Fruit fly (Drosophila melanogaster): ENCODE results near the gene Gr93c.

Gene Gr93c

DNA sequence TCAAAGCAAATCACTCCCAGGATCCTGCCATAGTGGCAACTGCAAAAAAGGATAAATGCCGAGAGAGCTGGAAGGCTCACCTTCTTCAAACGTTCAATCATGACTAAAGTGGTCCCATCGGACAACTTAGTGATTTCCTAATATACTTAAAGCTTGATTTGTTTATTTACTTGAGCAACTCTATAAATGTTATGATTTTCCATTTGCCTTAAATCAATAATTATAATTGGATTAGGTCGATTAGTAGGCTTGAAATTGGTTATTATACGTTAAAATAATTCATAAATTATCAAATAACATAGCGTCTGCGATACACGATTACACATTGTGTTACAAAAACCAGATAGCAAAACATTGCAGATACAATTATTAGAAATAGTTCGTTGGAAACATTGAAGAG, at the start of gene Gr93c:
Gene Gr93c (minus strand): TSS at position 101 of the 400 bp plus-strand sequence.
- TF ChIP-seq noc (tag; optimal IDR thresholded peaks at IDR 0.05): no peak

DNA sequence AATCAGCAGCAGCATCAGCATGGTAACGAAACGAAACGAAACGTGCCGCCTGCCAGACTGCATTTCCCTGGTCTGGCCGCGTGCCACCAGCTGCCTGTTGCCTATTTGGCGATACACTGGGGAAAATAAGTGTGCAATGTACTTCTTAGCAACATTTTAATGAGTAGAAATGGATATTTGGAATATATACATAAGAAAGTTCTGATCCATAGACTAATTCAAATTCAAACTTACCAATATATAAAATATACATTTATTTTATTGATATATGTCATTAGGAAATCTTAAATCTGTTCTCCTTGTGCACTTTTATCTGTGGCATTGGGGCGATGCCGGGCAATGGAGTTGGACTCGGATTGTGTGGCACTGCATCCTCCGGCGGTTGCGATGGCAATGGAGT, 48.9 kb upstream of the Gr93c start:
- no peak for TF ChIP-seq noc (tag; optimal IDR thresholded peaks at IDR 0.05)

- TF ChIP-seq noc (tag; optimal IDR thresholded peaks at IDR 0.05): no peak
Observed at dm6 chr3R:21892450-21892849, 47.4 kb upstream of the Gr93c start.

dm6 chr3R:21890739-21891138, 45.7 kb upstream of the Gr93c start:
- TF ChIP-seq noc (tag; optimal IDR thresholded peaks at IDR 0.05): no peak

DNA sequence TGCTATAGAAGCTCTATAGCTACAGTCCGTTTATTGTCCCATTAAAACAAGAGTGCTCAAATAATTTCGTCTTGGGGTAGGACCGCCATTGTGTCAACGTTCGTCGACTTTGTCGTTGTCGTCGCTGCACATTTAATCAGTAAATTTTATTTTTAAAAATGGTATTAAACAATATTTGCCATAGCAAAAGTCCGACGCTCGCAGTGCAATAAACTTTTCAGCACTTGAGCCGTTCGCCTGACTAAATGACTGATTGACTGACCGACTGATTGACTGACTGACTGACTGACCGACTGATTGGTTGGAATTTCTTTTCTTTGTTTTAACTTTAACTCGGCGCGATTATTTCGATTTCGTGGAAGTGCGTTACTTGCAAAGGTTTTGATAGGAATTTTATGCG, 44.9 kb upstream of the Gr93c start:
- TF ChIP-seq noc (tag; optimal IDR thresholded peaks at IDR 0.05): no peak

- TF ChIP-seq noc (tag; optimal IDR thresholded peaks at IDR 0.05): peak; percentile 31
Observed at dm6 chr3R:21888696-21889602, 43.9 kb upstream of the Gr93c start, which contains the start of gene CG43844. TSS of gene CG43844 (plus strand) at chr3R:21889539.

- no peak for TF ChIP-seq noc (tag; optimal IDR thresholded peaks at IDR 0.05)
Observed at dm6 chr3R:21887588-21888007, 42.5 kb upstream of the Gr93c start.

DNA sequence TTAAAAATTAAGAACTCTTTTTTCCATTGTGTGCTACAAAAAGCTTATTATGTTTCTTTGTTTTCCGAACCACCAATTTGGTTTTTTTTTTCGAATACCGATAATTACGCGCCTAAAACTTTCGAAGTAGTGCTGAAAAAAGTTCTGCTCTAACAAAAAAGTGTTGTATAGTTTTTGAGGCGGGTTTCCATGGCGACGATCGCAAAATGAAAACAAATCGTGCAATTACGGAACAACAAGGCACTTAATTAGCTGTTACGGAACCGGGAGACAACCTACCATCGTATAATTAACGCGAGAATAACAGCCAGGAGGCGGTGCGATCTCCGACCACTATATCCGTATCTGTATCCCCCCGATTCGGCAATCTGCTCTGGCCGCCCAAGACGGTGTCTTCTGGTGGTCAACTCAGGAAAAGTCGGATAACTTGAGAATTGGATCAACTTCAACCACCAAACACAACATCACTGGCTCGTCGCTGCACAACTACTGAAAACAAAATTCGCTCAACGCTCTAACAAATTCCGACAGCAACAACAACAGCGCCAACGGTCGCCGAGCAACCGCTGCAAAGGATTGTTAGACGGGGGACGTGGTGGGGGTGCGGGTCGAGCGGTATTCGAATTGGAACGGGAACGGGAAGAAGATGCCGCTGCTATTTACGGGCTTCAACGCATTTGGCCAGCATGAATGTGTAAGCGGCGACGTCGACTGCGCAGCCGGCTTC, 42.0 kb upstream of the Gr93c start, which contains the start of the genes CG6678 and dnd:
Gene CG6678 (plus strand): TSS at position 169 of the 727 bp plus-strand sequence.
Gene dnd (minus strand): TSS at position 495 of the 727 bp plus-strand sequence.
- TF ChIP-seq noc (tag; optimal IDR thresholded peaks at IDR 0.05): no peak

DNA sequence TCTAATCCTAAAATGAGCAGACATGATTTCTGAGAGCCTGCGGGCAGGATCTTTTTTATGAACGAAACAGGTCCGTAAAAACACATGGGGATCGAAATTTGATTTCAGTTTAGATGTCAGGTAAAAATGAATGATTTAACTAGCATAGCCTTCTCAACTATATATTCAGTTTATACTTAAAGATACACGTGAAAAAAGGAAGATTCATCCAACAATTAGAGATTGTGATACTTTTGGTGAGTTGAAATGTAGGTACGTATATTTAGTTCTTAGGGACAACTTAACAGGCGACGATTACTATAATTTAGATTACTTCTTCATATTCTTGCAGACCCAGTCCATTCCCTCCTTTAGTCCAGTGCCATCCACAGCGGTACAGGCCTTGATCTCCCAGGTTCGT, 40.4 kb upstream of the Gr93c start, which contains the start of gene CG17819:
Gene CG17819 (minus strand): TSS at position 101 of the 400 bp plus-strand sequence.
- TF ChIP-seq noc (tag; optimal IDR thresholded peaks at IDR 0.05): no peak

- no peak for TF ChIP-seq noc (tag; optimal IDR thresholded peaks at IDR 0.05)
Observed at dm6 chr3R:21884354-21884753, 39.3 kb upstream of the Gr93c start, which contains the start of gene fit. TSS of gene fit (minus strand) at chr3R:21884454.

DNA sequence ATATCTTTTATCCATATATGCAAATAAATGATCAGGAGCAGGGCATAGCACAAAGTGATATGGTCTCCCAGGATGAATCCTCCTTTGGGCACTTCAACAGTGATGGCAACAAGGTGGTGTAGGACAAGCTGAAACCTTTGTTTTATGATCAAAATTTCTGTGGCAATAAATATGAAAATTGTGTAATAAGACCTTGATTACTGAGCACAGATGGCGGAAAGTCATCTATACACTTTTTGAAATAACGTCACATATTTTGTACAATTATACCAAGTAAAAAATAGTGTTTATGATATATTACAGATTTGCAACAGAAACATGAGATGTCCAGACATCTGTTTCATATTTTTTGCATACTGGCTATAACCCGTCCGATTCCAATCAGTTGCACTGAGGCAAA, 35.4 kb upstream of the Gr93c start, which contains the start of gene CG31465:
Gene CG31465 (plus strand): TSS at position 301 of the 400 bp plus-strand sequence.
- TF ChIP-seq noc (tag; optimal IDR thresholded peaks at IDR 0.05): no peak

dm6 chr3R:21878473-21878872, 33.4 kb upstream of the Gr93c start, which contains the start of gene CG34148:
TSS of gene CG34148 (minus strand) at chr3R:21878686.
- no peak for TF ChIP-seq noc (tag; optimal IDR thresholded peaks at IDR 0.05)

dm6 chr3R:21877636-21878035, 32.6 kb upstream of the Gr93c start, which contains the start of gene P5CDh2:
TSS of gene P5CDh2 (plus strand) at chr3R:21877936.
- no peak for TF ChIP-seq noc (tag; optimal IDR thresholded peaks at IDR 0.05)

dm6 chr3R:21874982-21875466, 30.0 kb upstream of the Gr93c start, which contains the start of gene CG6656:
TSS of gene CG6656 (plus strand) at chr3R:21875293.
- TF ChIP-seq noc (tag; optimal IDR thresholded peaks at IDR 0.05): peak; percentile 46

- no peak for TF ChIP-seq noc (tag; optimal IDR thresholded peaks at IDR 0.05)
Observed at dm6 chr3R:21873439-21873838, 28.4 kb upstream of the Gr93c start, which contains the start of gene CG31178. TSS of gene CG31178 (plus strand) at chr3R:21873739.
